Worm (Caenorhabditis elegans) whole organism, young adult: Measurements from ENCODE around the gene K06B4.15.
"Not testable (repeated sequence)": the region's sequence is repeated elsewhere in the genome, so short reads cannot be mapped to it uniquely, and the experiment has no call there.

Experiments used
- F33H1.4 ChIP-seq: fragments of 200-800 bp; sonication (Bioruptor generic); IDR thresholded peaks from 2 replicates; pipeline ENCODE4 v1.3.6; 2022; ENCODE audit warnings: missing genetic modification reagents, missing genetic modification characterization, missing compliant biosample characterization
- K11D2.4 ChIP-seq: fragments of 200-800 bp; sonication (Bioruptor generic); IDR thresholded peaks from 2 replicates; pipeline ENCODE4 v1.3.6; 2022; ENCODE audit warnings: missing genetic modification reagents, missing genetic modification characterization, missing compliant biosample characterization
- nhr-120 ChIP-seq: fragments of 200-800 bp; sonication (Bioruptor generic); IDR thresholded peaks from 2 replicates; pipeline ENCODE4 v1.3.6; 2022; ENCODE audit warnings: missing genetic modification characterization, missing compliant biosample characterization
- nhr-90 ChIP-seq: sonication (generic microtip); optimal IDR thresholded peaks from 2 replicates; lab custom pipeline; 2016; ENCODE audit warnings: missing genotype, mild to moderate bottlenecking, missing genetic modification characterization, missing compliant biosample characterization

DNA sequence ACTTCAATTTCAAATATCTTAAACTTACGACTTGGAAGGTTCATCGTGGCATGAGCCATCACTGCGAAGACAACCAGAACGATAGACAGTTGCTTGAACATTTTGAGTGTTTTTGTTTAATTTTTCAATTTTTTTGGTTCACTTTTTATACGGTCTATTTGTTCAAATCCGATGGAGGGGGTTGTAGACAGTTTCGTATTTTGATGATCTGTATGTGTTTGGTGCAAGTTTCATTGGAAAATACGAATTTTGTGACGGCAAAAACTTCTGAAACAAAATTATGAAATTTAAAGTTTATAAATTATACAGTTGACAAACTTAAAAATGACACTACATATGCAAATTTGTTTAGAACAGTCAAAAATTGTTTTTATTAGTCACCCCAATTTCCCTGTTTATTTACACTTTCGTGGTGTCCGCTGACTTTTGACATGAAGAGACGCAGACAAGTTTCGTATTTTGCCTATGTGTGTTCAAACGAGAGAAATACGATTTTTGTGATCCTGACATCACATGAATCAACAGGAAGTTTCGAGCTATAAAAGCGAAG, 22.6 kb upstream of the K06B4.15 start, which contains the start of the genes C55A1.7 and C55A1.6:
- not testable (repeated sequence) for TF ChIP-seq K11D2.4; nhr-90 (tag; lab: Kevin White, UChicago); nhr-120; F33H1.4 (GFP tag; lab: Robert Waterston, UW)
